Fruit fly (Drosophila melanogaster): ENCODE measurements around the gene KLHL18.

DNA sequence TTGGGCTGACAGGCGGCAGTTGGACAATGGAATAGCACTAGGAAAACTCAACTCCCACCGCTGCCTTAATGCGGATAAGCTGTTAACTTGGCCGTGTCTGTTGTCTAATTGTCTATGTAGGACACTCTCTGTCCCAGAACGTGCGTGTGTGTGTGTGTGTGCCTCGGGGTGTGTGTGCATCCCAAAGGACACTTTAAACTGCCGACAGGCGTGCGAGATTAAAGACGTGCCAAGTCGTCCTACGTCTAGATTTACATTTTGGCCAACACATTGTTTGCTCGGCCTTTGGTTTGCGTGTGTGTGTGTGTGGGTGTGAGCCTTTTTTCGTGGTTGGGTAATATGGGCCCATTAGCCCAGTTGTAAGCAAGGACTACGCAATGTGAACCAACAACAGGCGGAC is 12.1 kb downstream of the KLHL18 start:
- TF ChIP-seq Sin3A (optimal IDR thresholded peaks at IDR 0.05) (no peak), h (optimal IDR thresholded peaks at IDR 0.05) (no peak), ttk (optimal IDR thresholded peaks at IDR 0.05) (no peak), Myc (optimal IDR thresholded peaks at IDR 0.05) (no peak)

All from Kc167 (cell line).